Fruit fly (Drosophila melanogaster) whole organism, adult: ENCODE data around the gene Ank2.

ENCODE experiments used
- CG11617 ChIP-seq: fragments of 200-800 bp; sonication (Bioruptor generic); optimal IDR thresholded peaks from 2 replicates; lab custom pipeline; 2017; ENCODE audit warnings: mild to moderate bottlenecking, missing biosample characterization, missing genetic modification reagents, missing genetic modification characterization
- CG12768 ChIP-seq: fragments of 200-800 bp; sonication (Bioruptor generic); optimal IDR thresholded peaks from 2 replicates; lab custom pipeline; 2017; ENCODE audit warnings: missing biosample characterization, missing genetic modification characterization, mild to moderate bottlenecking, moderate library complexity, missing genetic modification reagents
- CG14711 ChIP-seq: fragments of 200-800 bp; sonication (Bioruptor generic); optimal IDR thresholded peaks from 2 replicates; lab custom pipeline; 2018; ENCODE audit warnings: missing biosample characterization, mild to moderate bottlenecking, missing genetic modification characterization, moderate library complexity
- CG1620 ChIP-seq: fragments of 200-800 bp; sonication (Bioruptor generic); optimal IDR thresholded peaks from 2 replicates; lab custom pipeline; 2016; ENCODE audit warnings: missing biosample characterization, missing genetic modification characterization
- CG33017 ChIP-seq: fragments of 200-800 bp; sonication (Bioruptor generic); optimal IDR thresholded peaks from 2 replicates; lab custom pipeline; 2018; ENCODE audit warnings: missing biosample characterization, mild to moderate bottlenecking, missing genetic modification characterization, moderate library complexity
- CG5204 ChIP-seq: fragments of 200-800 bp; sonication (Bioruptor generic); optimal IDR thresholded peaks from 2 replicates; lab custom pipeline; 2016; ENCODE audit warnings: missing biosample characterization, missing genetic modification characterization
- CG7045 ChIP-seq: fragments of 200-800 bp; sonication (Bioruptor generic); optimal IDR thresholded peaks from 2 replicates; lab custom pipeline; 2017; ENCODE audit warnings: missing biosample characterization, mild to moderate bottlenecking, missing genetic modification characterization
- CG7101 ChIP-seq: fragments of 200-800 bp; sonication (Bioruptor generic); optimal IDR thresholded peaks from 2 replicates; lab custom pipeline; 2018; ENCODE audit warnings: missing biosample characterization, mild to moderate bottlenecking, missing genetic modification characterization, moderate library complexity
- Clk ChIP-seq: fragments of 200-800 bp; sonication (Bioruptor generic); optimal IDR thresholded peaks from 2 replicates; lab custom pipeline; 2017; ENCODE audit warnings: missing biosample characterization, missing genetic modification characterization
- Crg-1 ChIP-seq: fragments of 200-800 bp; sonication (Bioruptor generic); optimal IDR thresholded peaks from 2 replicates; lab custom pipeline; 2016; ENCODE audit warnings: missing biosample characterization, missing genetic modification characterization
- Hr96 ChIP-seq: fragments of 200-800 bp; sonication (Bioruptor generic); optimal IDR thresholded peaks from 2 replicates; lab custom pipeline; 2016; ENCODE audit warnings: missing biosample characterization, missing genetic modification characterization
- Mnt ChIP-seq: fragments of 200-800 bp; sonication (Bioruptor generic); optimal IDR thresholded peaks from 2 replicates; lab custom pipeline; 2016; ENCODE audit warnings: missing biosample characterization, mild to moderate bottlenecking, missing genetic modification characterization
- bab1 ChIP-seq: fragments of 200-800 bp; sonication (Bioruptor generic); optimal IDR thresholded peaks from 3 replicates; lab custom pipeline; 2019; ENCODE audit warnings: missing biosample characterization, mild to moderate bottlenecking, missing genetic modification characterization, moderate library complexity
- cic ChIP-seq: fragments of 200-800 bp; sonication (Bioruptor generic); optimal IDR thresholded peaks from 2 replicates; lab custom pipeline; 2017; ENCODE audit warnings: missing biosample characterization, mild to moderate bottlenecking, missing genetic modification characterization, moderate library complexity
- cnc ChIP-seq, 2 experiments: fragments of >200 bp; optimal IDR thresholded peaks; 2 replicates each; lab custom pipeline; 2017
- kay ChIP-seq: fragments of 200-800 bp; sonication (Bioruptor generic); peaks from one replicate; lab custom pipeline; 2016; ENCODE audit warnings: missing biosample characterization, missing genetic modification characterization, borderline replicate concordance
- ovo ChIP-seq: fragments of 200-800 bp; sonication (Bioruptor generic); optimal IDR thresholded peaks from 2 replicates; lab custom pipeline; 2016; ENCODE audit warnings: missing biosample characterization, missing genetic modification characterization
- pad ChIP-seq: fragments of 200-800 bp; sonication (Bioruptor generic); optimal IDR thresholded peaks from 3 replicates; lab custom pipeline; 2017; ENCODE audit warnings: missing biosample characterization, missing genetic modification characterization, mild to moderate bottlenecking, moderate library complexity, missing genetic modification reagents
- tj ChIP-seq: fragments of 200-800 bp; sonication (Bioruptor generic); optimal IDR thresholded peaks from 3 replicates; lab custom pipeline; 2017; ENCODE audit warnings: missing biosample characterization, mild to moderate bottlenecking, missing genetic modification characterization, moderate library complexity
- toe ChIP-seq: fragments of 200-800 bp; sonication (Bioruptor generic); optimal IDR thresholded peaks from 2 replicates; lab custom pipeline; 2016; ENCODE audit warnings: missing biosample characterization, missing genetic modification characterization

Ank2 gene

dm6 chr3L:7630047-7630446, 88.1 kb downstream of the Ank2 start:
- TF ChIP-seq CG12768 (GFP tag; lab: Kevin White, UChicago) (no peak), Hr96 (GFP tag; lab: Kevin White, UChicago) (no peak), Clk (no peak), Crg-1 (GFP tag; lab: Kevin White, UChicago) (no peak)

dm6 chr3L:7624561-7624960, 93.6 kb downstream of the Ank2 start:
- TF ChIP-seq bab1 (no peak), Hr96 (GFP tag; lab: Kevin White, UChicago) (no peak), CG33017 (tag; lab: Kevin White, UChicago) (no peak), kay (no peak), Clk (no peak), CG7101 (tag; lab: Kevin White, UChicago) (no peak), tj (GFP tag; lab: Kevin White, UChicago) (no peak), Mnt (no peak), cic (GFP tag; lab: Kevin White, UChicago) (no peak), CG12768 (GFP tag; lab: Kevin White, UChicago) (no peak), CG5204 (GFP tag; lab: Kevin White, UChicago) (no peak), ovo (GFP tag; lab: Kevin White, UChicago) (no peak)

dm6 chr3L:7617436-7617979, 100.7 kb downstream of the Ank2 start:
- TF ChIP-seq ovo (GFP tag; lab: Kevin White, UChicago) (no peak), Hr96 (GFP tag; lab: Kevin White, UChicago) (no peak), tj (GFP tag; lab: Kevin White, UChicago) (no peak), CG14711 (tag; lab: Kevin White, UChicago) (no peak), toe (GFP tag; lab: Kevin White, UChicago) (no peak), cic (GFP tag; lab: Kevin White, UChicago) (no peak), Mnt (no peak), CG11617 (GFP tag; lab: Kevin White, UChicago) (no peak), Crg-1 (GFP tag; lab: Kevin White, UChicago) (no peak), CG7101 (tag; lab: Kevin White, UChicago) (no peak), cnc (optimal IDR thresholded peaks at IDR 0.05; lab: Kevin White, UChicago) (no peak), CG1620 (no peak), kay (no peak), Clk (no peak)

- TF ChIP-seq Crg-1 (GFP tag; lab: Kevin White, UChicago): no peak
- TF ChIP-seq bab1: no peak
- TF ChIP-seq kay: no peak
- no peak for TF ChIP-seq CG7045 (GFP tag; lab: Kevin White, UChicago)
- TF ChIP-seq CG14711 (tag; lab: Kevin White, UChicago): no peak
Measured at dm6 chr3L:7614226-7614625, 104.0 kb downstream of the Ank2 start.

dm6 chr3L:7611229-7611628, 107.0 kb downstream of the Ank2 start:
- TF ChIP-seq CG14711 (tag; lab: Kevin White, UChicago): no peak
- no peak for TF ChIP-seq CG5204 (GFP tag; lab: Kevin White, UChicago)
- no peak for TF ChIP-seq cic (GFP tag; lab: Kevin White, UChicago)
- no peak for TF ChIP-seq CG7101 (tag; lab: Kevin White, UChicago)

dm6 chr3L:7610522-7610921, 107.7 kb downstream of the Ank2 start:
- TF ChIP-seq Clk (no peak), CG5204 (GFP tag; lab: Kevin White, UChicago) (no peak), CG7101 (tag; lab: Kevin White, UChicago) (no peak), pad (GFP tag; lab: Kevin White, UChicago) (no peak), CG12768 (GFP tag; lab: Kevin White, UChicago) (no peak), bab1 (no peak), CG7045 (GFP tag; lab: Kevin White, UChicago) (no peak), CG14711 (tag; lab: Kevin White, UChicago) (no peak), tj (GFP tag; lab: Kevin White, UChicago) (no peak)

dm6 chr3L:7606336-7607001, 111.7 kb downstream of the Ank2 start:
- TF ChIP-seq Hr96 (GFP tag; lab: Kevin White, UChicago): no peak
- TF ChIP-seq Clk: no peak
- no peak for TF ChIP-seq tj (GFP tag; lab: Kevin White, UChicago)
- TF ChIP-seq Crg-1 (GFP tag; lab: Kevin White, UChicago): no peak
- TF ChIP-seq toe (GFP tag; lab: Kevin White, UChicago): no peak
- TF ChIP-seq CG7045 (GFP tag; lab: Kevin White, UChicago): no peak
- no peak for TF ChIP-seq CG12768 (GFP tag; lab: Kevin White, UChicago)
- no peak for TF ChIP-seq kay
- no peak for TF ChIP-seq cic (GFP tag; lab: Kevin White, UChicago)
- TF ChIP-seq CG33017 (tag; lab: Kevin White, UChicago): no peak
- no peak for TF ChIP-seq cnc (optimal IDR thresholded peaks at IDR 0.05; lab: Kevin White, UChicago)
- TF ChIP-seq CG1620: no peak
- TF ChIP-seq Mnt: no peak
- TF ChIP-seq CG5204 (GFP tag; lab: Kevin White, UChicago): no peak
- no peak for TF ChIP-seq bab1
- TF ChIP-seq CG14711 (tag; lab: Kevin White, UChicago): no peak
- no peak for TF ChIP-seq pad (GFP tag; lab: Kevin White, UChicago)
- no peak for TF ChIP-seq CG11617 (GFP tag; lab: Kevin White, UChicago)
- TF ChIP-seq CG7101 (tag; lab: Kevin White, UChicago): no peak
- no peak for TF ChIP-seq ovo (GFP tag; lab: Kevin White, UChicago)
